Worm (Caenorhabditis elegans): ENCODE results near the gene F46C5.6.

DNA sequence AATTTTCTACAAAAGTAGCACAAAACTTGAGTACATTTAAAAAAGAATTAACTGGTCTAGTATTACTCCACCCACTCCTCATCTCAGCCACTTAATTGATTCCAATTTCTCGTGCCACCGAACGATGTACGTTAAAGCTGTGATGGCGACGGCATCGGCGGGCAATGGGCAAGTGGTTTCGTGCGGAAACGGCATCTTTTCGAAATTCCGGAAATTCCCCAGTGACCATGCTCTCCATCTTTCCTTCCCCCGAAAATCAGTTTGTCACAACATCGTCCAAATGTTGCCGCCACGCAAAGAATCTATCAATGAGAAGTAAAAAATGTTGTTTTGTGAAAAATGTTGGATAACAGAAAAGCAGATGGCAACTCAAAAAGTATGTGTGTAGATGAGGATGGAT lies 11.4 kb downstream of the F46C5.6 start:
- TF ChIP-seq ztf-23 (GFP tag; IDR thresholded peaks at IDR 0.05) (no peak), ref-1 (GFP tag; conservative IDR thresholded peaks at IDR 0.05) (no peak), cog-1 (tag; optimal IDR thresholded peaks at IDR 0.05) (no peak)

Data from whole organism, midembryonic.